Worm (Caenorhabditis elegans) whole organism, L4 larva: Measurements from ENCODE around the gene doxa-1.

Experiments used
- D1046.2 ChIP-seq: fragments of 200-800 bp; sonication (Bioruptor generic); IDR thresholded peaks from 2 replicates; pipeline ENCODE4 v1.3.6; 2022; ENCODE audit warnings: missing genetic modification characterization, missing compliant biosample characterization
- F26F4.8 ChIP-seq: fragments of 200-800 bp; sonication (Bioruptor generic); conservative IDR thresholded peaks from 2 replicates; pipeline ENCODE4 v1.3.6; 2022; ENCODE audit warnings: missing genetic modification characterization, missing compliant biosample characterization
- Y5F2A.4 ChIP-seq: fragments of 200-800 bp; sonication (Bioruptor generic); optimal IDR thresholded peaks from 2 replicates; lab custom pipeline; 2018; ENCODE audit warnings: mild to moderate bottlenecking, missing genetic modification characterization, missing compliant biosample characterization
- Y75B8A.6 ChIP-seq: fragments of 200-800 bp; sonication (Bioruptor generic); IDR thresholded peaks from 2 replicates; pipeline ENCODE4 v1.3.6; 2022; ENCODE audit warnings: missing genetic modification reagents, missing genetic modification characterization, missing compliant biosample characterization
- aha-1 ChIP-seq: fragments of 150-350 bp; peaks from one replicate; lab custom pipeline; 2014; ENCODE audit warnings: missing biosample characterization, missing genetic modification characterization
- ama-1 ChIP-seq: fragments of 150-350 bp; optimal IDR thresholded peaks from 2 replicates; lab custom pipeline; 2014; ENCODE audit warnings: inconsistent platforms, mixed read lengths
- attf-4 ChIP-seq: sonication (generic microtip); optimal IDR thresholded peaks from 3 replicates; lab custom pipeline; 2017; ENCODE audit warnings: missing biosample characterization, missing genetic modification characterization
- ceh-20 ChIP-seq: fragments of 200-800 bp; sonication (Bioruptor generic); IDR thresholded peaks from 2 replicates; pipeline ENCODE4 v1.3.6; 2022; ENCODE audit warnings: missing genetic modification reagents, missing genetic modification characterization, missing compliant biosample characterization
- ceh-28 ChIP-seq: fragments of 150-350 bp; optimal IDR thresholded peaks from 2 replicates; lab custom pipeline; 2014; ENCODE audit warnings: missing biosample characterization, missing genetic modification reagents, missing genetic modification characterization
- ceh-32 ChIP-seq: sonication (generic microtip); optimal IDR thresholded peaks from 2 replicates; lab custom pipeline; 2016; ENCODE audit warnings: mild to moderate bottlenecking, missing genetic modification characterization, missing compliant biosample characterization; ENCODE audit not compliant: poor library complexity
- ceh-44 ChIP-seq: fragments of 200-800 bp; sonication (Bioruptor generic); IDR thresholded peaks from 2 replicates; pipeline ENCODE4 v1.3.6; 2022; ENCODE audit warnings: missing genetic modification reagents, missing genetic modification characterization, missing compliant biosample characterization
- ceh-82 ChIP-seq: sonication (generic microtip); optimal IDR thresholded peaks from 2 replicates; lab custom pipeline; 2017; ENCODE audit warnings: missing biosample characterization, missing genetic modification characterization
- ctbp-1 ChIP-seq: fragments of 200-800 bp; sonication (Bioruptor generic); IDR thresholded peaks from 2 replicates; pipeline ENCODE4 v1.3.6; 2022; ENCODE audit warnings: missing genetic modification reagents, missing genetic modification characterization, missing compliant biosample characterization
- daf-12 ChIP-seq: fragments of 150-350 bp; optimal IDR thresholded peaks from 2 replicates; lab custom pipeline; 2014; ENCODE audit warnings: missing biosample characterization, missing genetic modification reagents, missing genetic modification characterization
- dmd-6 ChIP-seq: fragments of 200-800 bp; sonication (Bioruptor generic); IDR thresholded peaks from 2 replicates; pipeline ENCODE4 v1.3.6; 2022; ENCODE audit warnings: missing genetic modification reagents, missing genetic modification characterization, missing compliant biosample characterization
- dpl-1 ChIP-seq: fragments of 150-350 bp; optimal IDR thresholded peaks from 2 replicates; lab custom pipeline; 2014; ENCODE audit warnings: missing biosample characterization, missing genetic modification reagents, missing genetic modification characterization
- egl-27 ChIP-seq: sonication (generic microtip); optimal IDR thresholded peaks from 3 replicates; lab custom pipeline; 2017; ENCODE audit warnings: missing biosample characterization, missing genetic modification reagents, missing genetic modification characterization
- hlh-30 ChIP-seq: sonication (generic microtip); optimal IDR thresholded peaks from 2 replicates; lab custom pipeline; 2017; ENCODE audit warnings: antibody characterized with exemption, mild to moderate bottlenecking, missing genetic modification characterization, missing compliant biosample characterization; ENCODE audit not compliant: insufficient read depth
- lin-1 ChIP-seq: fragments of 200-800 bp; sonication (Bioruptor generic); IDR thresholded peaks from 2 replicates; pipeline ENCODE4 v1.3.6; 2022; ENCODE audit warnings: missing genetic modification reagents, missing genetic modification characterization, missing compliant biosample characterization
- lin-38 ChIP-seq: fragments of 200-800 bp; sonication (Bioruptor generic); IDR thresholded peaks from 2 replicates; pipeline ENCODE4 v1.3.6; 2022; ENCODE audit warnings: missing genetic modification reagents, missing genetic modification characterization, missing compliant biosample characterization
- lin-39 ChIP-seq: fragments of 150-350 bp; optimal IDR thresholded peaks from 2 replicates; lab custom pipeline; 2014; ENCODE audit warnings: missing biosample characterization, missing genetic modification reagents, missing genetic modification characterization
- lir-3 ChIP-seq: sonication (generic microtip); optimal IDR thresholded peaks from 2 replicates; lab custom pipeline; 2016; ENCODE audit warnings: mild to moderate bottlenecking, missing genetic modification characterization, missing compliant biosample characterization
- lsy-2 ChIP-seq, 2 experiments: fragments of 150-350 bp in 1 of 2; sonication (generic microtip) in 1 of 2; optimal IDR thresholded peaks; 2 replicates each; lab custom pipeline; 2014 to 2017; ENCODE audit warnings: missing biosample characterization in 2 of 2, missing genetic modification characterization in 2 of 2
- mep-1 ChIP-seq: fragments of 150-350 bp; sonication (generic microtip); optimal IDR thresholded peaks from 3 replicates; lab custom pipeline; 2014; ENCODE audit warnings: missing biosample characterization, missing genetic modification characterization
- nhr-11 ChIP-seq: fragments of 150-350 bp; optimal IDR thresholded peaks from 2 replicates; lab custom pipeline; 2014; ENCODE audit warnings: missing biosample characterization, missing genetic modification characterization
- nhr-237 ChIP-seq: sonication (generic microtip); optimal IDR thresholded peaks from 2 replicates; lab custom pipeline; 2017; ENCODE audit warnings: missing biosample characterization, missing genetic modification characterization
- nhr-41 ChIP-seq: fragments of 200-800 bp; sonication (Bioruptor generic); IDR thresholded peaks from 2 replicates; pipeline ENCODE4 v1.3.6; 2022; ENCODE audit warnings: missing genetic modification reagents, missing genetic modification characterization, missing compliant biosample characterization
- nhr-76 ChIP-seq: fragments of 150-350 bp; optimal IDR thresholded peaks from 2 replicates; lab custom pipeline; 2014; ENCODE audit warnings: missing biosample characterization, missing genetic modification characterization
- nhr-77 ChIP-seq: fragments of 150-350 bp; optimal IDR thresholded peaks from 2 replicates; lab custom pipeline; 2014; ENCODE audit warnings: missing biosample characterization, missing genetic modification characterization
- sdz-12 ChIP-seq: fragments of 200-800 bp; sonication (Bioruptor generic); optimal IDR thresholded peaks from 2 replicates; lab custom pipeline; 2018; ENCODE audit warnings: mild to moderate bottlenecking, missing genetic modification characterization, missing compliant biosample characterization
- unc-39 ChIP-seq: sonication (generic microtip); optimal IDR thresholded peaks from 2 replicates; lab custom pipeline; 2017; ENCODE audit warnings: missing biosample characterization, missing genetic modification characterization
- unc-62 ChIP-seq, 3 experiments: fragments of 150-350 bp in 1 of 3; sonication (generic microtip); optimal IDR thresholded peaks in 2 of 3; peaks in 1 of 3; 1 replicate in 1 of 3; 2 replicates in 2 of 3; lab custom pipeline; 2014 to 2017; ENCODE audit warnings: missing biosample characterization in 3 of 3, missing genetic modification characterization in 3 of 3, missing genetic modification reagents in 3 of 3, missing genotype in 1 of 3
- vab-7 ChIP-seq: fragments of 200-800 bp; sonication (Bioruptor generic); IDR thresholded peaks from 2 replicates; pipeline ENCODE4 v1.3.6; 2022; ENCODE audit warnings: missing genetic modification reagents, missing genetic modification characterization, missing compliant biosample characterization

The doxa-1 gene

DNA sequence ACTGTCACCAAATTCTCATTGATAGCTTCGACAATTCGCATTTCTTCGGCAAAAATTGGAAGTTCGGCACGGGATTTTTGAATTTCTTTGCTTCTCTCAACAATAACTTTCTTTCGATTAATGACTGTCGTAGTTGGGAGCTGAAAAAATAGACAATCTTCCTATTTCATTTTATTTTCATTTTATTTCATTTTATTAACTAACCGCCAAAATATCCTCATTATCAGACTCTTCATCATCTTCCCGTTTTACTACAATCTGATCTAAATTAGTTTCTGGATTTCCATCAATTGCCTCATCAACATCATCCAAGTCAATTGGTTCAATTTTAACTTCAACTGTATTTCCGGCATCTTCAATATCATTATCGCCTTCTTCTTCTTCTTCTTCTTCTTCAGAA is 32.7 kb downstream of the doxa-1 start:
- TF ChIP-seq Y75B8A.6 (GFP tag; lab: Robert Waterston, UW) (no peak), ama-1 (lab: Kevin White, UChicago) (no peak), unc-62 (GFP tag; optimal IDR thresholded peaks at IDR 0.05 in 1 of 2; lab: Kevin White, UChicago) (peak in 1 of 2 experiments; percentile 96), unc-62 (tag; optimal IDR thresholded peaks at IDR 0.05; lab: Kevin White, UChicago) (no peak), aha-1 (peak; percentile 75)

DNA sequence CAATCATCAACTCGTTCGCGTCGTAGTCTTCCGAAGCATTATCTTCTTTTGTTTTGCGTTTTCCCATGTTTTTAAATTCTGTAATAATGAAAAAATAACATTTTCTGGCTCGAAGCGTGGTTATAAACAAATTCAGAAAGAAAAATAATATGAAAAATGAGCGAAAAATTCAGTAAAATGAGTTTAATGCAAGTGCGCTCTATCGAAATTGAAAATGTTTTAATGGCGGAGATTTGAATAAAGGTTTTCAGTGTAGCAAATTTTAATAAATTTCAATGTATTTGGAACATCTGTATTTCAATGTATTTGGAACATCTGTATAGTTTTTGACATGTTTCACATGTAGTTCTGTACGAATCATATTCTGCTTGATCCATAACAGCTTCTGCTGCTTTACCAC is 33.6 kb downstream of the doxa-1 start, which contains the start of gene rha-2:
TSS of gene rha-2 (minus strand) at position 80 of the 400 bp plus-strand sequence.
- TF ChIP-seq hlh-30 (tag; lab: Kevin White, UChicago) (no peak), unc-62 (GFP tag; optimal IDR thresholded peaks at IDR 0.05 in 1 of 2; lab: Kevin White, UChicago) (no peak), unc-62 (tag; optimal IDR thresholded peaks at IDR 0.05; lab: Kevin White, UChicago) (no peak), D1046.2 (GFP tag; lab: Robert Waterston, UW) (no peak), nhr-41 (GFP tag; lab: Robert Waterston, UW) (no peak), sdz-12 (GFP tag; lab: Kevin White, UChicago) (no peak), ceh-32 (tag; lab: Kevin White, UChicago) (no peak), lin-38 (peak; percentile 86), Y5F2A.4 (GFP tag; lab: Kevin White, UChicago) (no peak), ceh-82 (tag; lab: Kevin White, UChicago) (no peak), unc-39 (tag; lab: Kevin White, UChicago) (no peak), lsy-2 (tag; optimal IDR thresholded peaks at IDR 0.05; lab: Kevin White, UChicago) (peak in 1 of 2 experiments; percentile 33), mep-1 (tag; lab: Kevin White, UChicago) (no peak), dmd-6 (GFP tag; lab: Robert Waterston, UW) (no peak), lin-39 (tag; lab: Kevin White, UChicago) (no peak), dpl-1 (GFP tag; lab: Kevin White, UChicago) (peak; percentile 80), F26F4.8 (GFP tag; lab: Robert Waterston, UW) (no peak), ceh-28 (tag; lab: Kevin White, UChicago) (no peak)

- no peak for TF ChIP-seq ctbp-1 (GFP tag; lab: Robert Waterston, UW)
- TF ChIP-seq ceh-44 (GFP tag; lab: Robert Waterston, UW) = no peak
- no peak for TF ChIP-seq lir-3 (tag; lab: Kevin White, UChicago)
- no peak for TF ChIP-seq nhr-237 (tag; lab: Kevin White, UChicago)
- no peak for TF ChIP-seq ceh-20 (GFP tag; lab: Robert Waterston, UW)
- TF ChIP-seq daf-12 = no peak
- no peak for TF ChIP-seq attf-4 (tag; lab: Kevin White, UChicago)
- TF ChIP-seq vab-7 (GFP tag; lab: Robert Waterston, UW) = no peak
- no peak for TF ChIP-seq egl-27 (tag; lab: Kevin White, UChicago)
- TF ChIP-seq mep-1 (tag; lab: Kevin White, UChicago) = no peak
- no peak for TF ChIP-seq hlh-30 (tag; lab: Kevin White, UChicago)
- no peak for TF ChIP-seq nhr-11
These were observed 35.7 kb downstream of the doxa-1 start, which contains the start of gene C06E1.11 for ce11 chrIII:8616587-8616986. TSS of gene C06E1.11 (minus strand) at chrIII:8616687.

DNA sequence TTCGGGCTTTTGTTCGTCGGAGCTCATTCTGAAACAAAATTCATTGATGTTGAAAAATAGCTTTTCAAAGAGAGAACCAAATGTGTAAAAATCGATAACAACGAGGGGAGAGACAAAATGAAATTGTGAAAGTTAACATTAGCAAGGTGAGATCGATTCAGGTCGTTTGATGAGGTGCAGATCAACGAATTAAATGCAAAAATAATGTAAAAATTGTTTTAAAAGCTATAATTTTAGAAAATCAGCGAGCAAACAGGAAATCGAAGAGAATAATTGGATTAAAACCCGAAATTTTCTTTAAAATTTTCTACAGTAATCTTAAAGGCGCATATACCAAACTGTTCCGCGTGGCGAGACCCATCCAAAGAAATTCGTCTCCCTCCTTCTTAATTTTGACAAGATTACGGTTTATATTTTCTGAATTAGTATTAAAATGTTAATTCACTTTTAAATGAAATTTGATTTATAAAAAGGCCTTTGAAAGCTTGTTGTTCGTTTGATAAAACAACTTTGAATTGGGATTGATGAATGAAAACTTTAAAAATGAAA is 37.6 kb downstream of the doxa-1 start, which contains the start of gene C13G5.2:
TSS of gene C13G5.2 (minus strand) at position 51 of the 549 bp plus-strand sequence.
- TF ChIP-seq lin-38 (no peak), lin-1 (GFP tag; lab: Robert Waterston, UW) (no peak)
- TF ChIP-seq, all 104 proteins: peak for 0

ce11 chrIII:8620259-8620658 is 39.4 kb downstream of the doxa-1 start:
- no peak for TF ChIP-seq unc-62 (GFP tag; optimal IDR thresholded peaks at IDR 0.05 in 1 of 2; lab: Kevin White, UChicago)
- no peak for TF ChIP-seq unc-62 (tag; optimal IDR thresholded peaks at IDR 0.05; lab: Kevin White, UChicago)
- no peak for TF ChIP-seq nhr-77 (tag; lab: Kevin White, UChicago)
- no peak for TF ChIP-seq nhr-76
- TF ChIP-seq, all 104 proteins: peak for 0
